Worm (Caenorhabditis elegans) whole organism, young adult: Measurements from ENCODE around the gene daam-1.

Experiments
- D2030.7 ChIP-seq: fragments of 200-800 bp; sonication (Bioruptor generic); IDR thresholded peaks from 2 replicates; pipeline ENCODE4 v1.3.6; 2022; ENCODE audit warnings: missing genetic modification reagents, missing genetic modification characterization, missing compliant biosample characterization
- F22D6.2 ChIP-seq: sonication (generic microtip); optimal IDR thresholded peaks from 2 replicates; lab custom pipeline; 2016; ENCODE audit warnings: mild to moderate bottlenecking, missing genetic modification characterization, missing compliant biosample characterization
- F37B4.10 ChIP-seq: fragments of 200-800 bp; sonication (Bioruptor generic); IDR thresholded peaks from 2 replicates; pipeline ENCODE4 v1.3.6; 2022; ENCODE audit warnings: missing genetic modification characterization, missing compliant biosample characterization
- F39B2.1 ChIP-seq: fragments of 200-800 bp; sonication (Bioruptor generic); IDR thresholded peaks from 2 replicates; pipeline ENCODE4 v1.3.6; 2022; ENCODE audit warnings: missing genetic modification reagents, missing genetic modification characterization, missing compliant biosample characterization
- F52B5.7 ChIP-seq: sonication (generic microtip); optimal IDR thresholded peaks from 2 replicates; lab custom pipeline; 2016; ENCODE audit warnings: mild to moderate bottlenecking, missing genetic modification characterization, missing compliant biosample characterization
- F55B11.4 ChIP-seq: sonication (generic microtip); optimal IDR thresholded peaks from 2 replicates; lab custom pipeline; 2016; ENCODE audit warnings: missing compliant biosample characterization, missing genetic modification characterization, borderline replicate concordance; ENCODE audit not compliant: insufficient read depth
- Y95B8A.8 ChIP-seq: fragments of 200-800 bp; sonication (Bioruptor generic); IDR thresholded peaks from 2 replicates; pipeline ENCODE4 v1.3.6; 2022; ENCODE audit warnings: missing genetic modification reagents, missing genetic modification characterization, missing compliant biosample characterization
- ZK185.1 ChIP-seq: sonication (generic microtip); optimal IDR thresholded peaks from 2 replicates; lab custom pipeline; 2016; ENCODE audit warnings: mild to moderate bottlenecking, missing genetic modification characterization, missing compliant biosample characterization; ENCODE audit not compliant: poor library complexity, severe bottlenecking
- aptf-2 ChIP-seq: fragments of 200-800 bp; sonication (Bioruptor generic); conservative IDR thresholded peaks from 2 replicates; pipeline ENCODE4 v1.3.6; 2022; ENCODE audit warnings: missing genetic modification reagents, missing genetic modification characterization, missing compliant biosample characterization
- aptf-3 ChIP-seq: fragments of 200-800 bp; sonication (Bioruptor generic); IDR thresholded peaks from 2 replicates; pipeline ENCODE4 v1.3.6; 2022; ENCODE audit warnings: missing genetic modification characterization, missing compliant biosample characterization
- athp-1 ChIP-seq: sonication (generic microtip); optimal IDR thresholded peaks from 2 replicates; lab custom pipeline; 2017; ENCODE audit warnings: mild to moderate bottlenecking, missing genetic modification characterization, missing compliant biosample characterization
- cebp-1 ChIP-seq, 2 experiments: fragments of 200-800 bp in 1 of 2; sonication (Bioruptor generic) in 1 of 2; sonication (generic microtip) in 1 of 2; IDR thresholded peaks in 1 of 2; optimal IDR thresholded peaks in 1 of 2; 2 replicates each; pipeline versions ENCODE4 v1.3.6 to Lab custom; 2017 to 2022; ENCODE audit warnings: missing compliant biosample characterization in 2 of 2, missing genetic modification characterization in 2 of 2, mild to moderate bottlenecking in 1 of 2, missing genetic modification reagents in 1 of 2, moderate library complexity in 1 of 2
- cebp-2 ChIP-seq: fragments of 200-800 bp; sonication (Bioruptor generic); IDR thresholded peaks from 2 replicates; pipeline ENCODE4 v1.3.6; 2022; ENCODE audit warnings: missing genetic modification characterization, missing compliant biosample characterization
- ceh-100 ChIP-seq: fragments of 200-800 bp; sonication (Bioruptor generic); IDR thresholded peaks from 2 replicates; pipeline ENCODE4 v1.3.6; 2022; ENCODE audit warnings: missing genetic modification reagents, missing genetic modification characterization, missing compliant biosample characterization
- ceh-58 ChIP-seq: fragments of 200-800 bp; sonication (Bioruptor generic); IDR thresholded peaks from 2 replicates; pipeline ENCODE4 v1.3.6; 2022; ENCODE audit warnings: missing genetic modification characterization, missing compliant biosample characterization
- die-1 ChIP-seq: sonication (generic microtip); optimal IDR thresholded peaks from 2 replicates; lab custom pipeline; 2016; ENCODE audit warnings: missing genotype, mild to moderate bottlenecking, missing genetic modification characterization, missing compliant biosample characterization
- dox-1 ChIP-seq: fragments of 200-800 bp; sonication (Bioruptor generic); IDR thresholded peaks from 2 replicates; pipeline ENCODE4 v1.3.6; 2022; ENCODE audit warnings: missing genetic modification reagents, missing genetic modification characterization, missing compliant biosample characterization
- dpl-1 ChIP-seq: fragments of 150-350 bp; optimal IDR thresholded peaks from 2 replicates; lab custom pipeline; 2014; ENCODE audit warnings: missing biosample characterization, missing genetic modification reagents, missing genetic modification characterization
- efl-1 ChIP-seq: fragments of 150-350 bp; optimal IDR thresholded peaks from 2 replicates; lab custom pipeline; 2014; ENCODE audit warnings: missing biosample characterization, missing genetic modification reagents, missing genetic modification characterization
- egl-18 ChIP-seq: fragments of 200-800 bp; sonication (Bioruptor generic); IDR thresholded peaks from 2 replicates; pipeline ENCODE4 v1.3.6; 2022; ENCODE audit warnings: missing genetic modification reagents, missing genetic modification characterization, missing compliant biosample characterization
- egrh-3 ChIP-seq: fragments of 200-800 bp; sonication (Bioruptor generic); IDR thresholded peaks from 2 replicates; pipeline ENCODE4 v1.3.6; 2022; ENCODE audit warnings: missing genetic modification reagents, missing genetic modification characterization, missing compliant biosample characterization
- fkh-3 ChIP-seq: sonication (generic microtip); optimal IDR thresholded peaks from 2 replicates; lab custom pipeline; 2016; ENCODE audit warnings: mild to moderate bottlenecking, missing genetic modification characterization, missing compliant biosample characterization
- hmg-20 ChIP-seq: fragments of 200-800 bp; sonication (Bioruptor generic); IDR thresholded peaks from 2 replicates; pipeline ENCODE4 v1.3.6; 2022; ENCODE audit warnings: missing genetic modification reagents, missing genetic modification characterization, missing compliant biosample characterization
- hrde-1 ChIP-seq: sonication (generic microtip); optimal IDR thresholded peaks from 2 replicates; lab custom pipeline; 2016; ENCODE audit warnings: missing genetic modification characterization, mild to moderate bottlenecking, missing compliant biosample characterization, moderate library complexity, missing genotype, missing genetic modification reagents, borderline replicate concordance
- lag-1 ChIP-seq: fragments of 200-800 bp; sonication (Bioruptor generic); IDR thresholded peaks from 2 replicates; pipeline ENCODE4 v1.3.6; 2022; ENCODE audit warnings: missing genetic modification reagents, missing genetic modification characterization, missing compliant biosample characterization
- let-526 ChIP-seq: fragments of 200-800 bp; sonication (Bioruptor generic); IDR thresholded peaks from 2 replicates; pipeline ENCODE4 v1.3.6; 2022; ENCODE audit warnings: missing genetic modification reagents, missing genetic modification characterization, missing compliant biosample characterization
- let-607 ChIP-seq, 2 experiments: fragments of 200-800 bp in 1 of 2; sonication (Bioruptor generic) in 1 of 2; sonication (generic microtip) in 1 of 2; optimal IDR thresholded peaks; 2 replicates each; lab custom pipeline; 2016 to 2018; ENCODE audit warnings: mild to moderate bottlenecking in 2 of 2, missing compliant biosample characterization in 2 of 2, missing genetic modification characterization in 2 of 2, moderate library complexity in 2 of 2, missing genotype in 1 of 2
- lin-26 ChIP-seq: fragments of 200-800 bp; sonication (Bioruptor generic); IDR thresholded peaks from 2 replicates; pipeline ENCODE4 v1.3.6; 2022; ENCODE audit warnings: missing genetic modification reagents, missing genetic modification characterization, missing compliant biosample characterization
- lin-54 ChIP-seq: fragments of 200-800 bp; sonication (Bioruptor generic); optimal IDR thresholded peaks from 2 replicates; lab custom pipeline; 2018; ENCODE audit warnings: mild to moderate bottlenecking, missing genetic modification characterization, missing compliant biosample characterization
- lir-1 ChIP-seq: fragments of 200-800 bp; sonication (Bioruptor generic); conservative IDR thresholded peaks from 2 replicates; pipeline ENCODE4 v1.3.6; 2022; ENCODE audit warnings: missing genetic modification reagents, missing genetic modification characterization, missing compliant biosample characterization
- madf-10 ChIP-seq: sonication (generic microtip); optimal IDR thresholded peaks from 2 replicates; lab custom pipeline; 2016; ENCODE audit warnings: mild to moderate bottlenecking, missing genetic modification characterization, missing compliant biosample characterization
- madf-8 ChIP-seq: fragments of 200-800 bp; sonication (Bioruptor generic); conservative IDR thresholded peaks from 2 replicates; pipeline ENCODE4 v1.3.6; 2022; ENCODE audit warnings: missing genetic modification reagents, missing genetic modification characterization, missing compliant biosample characterization
- mcd-1 ChIP-seq: fragments of 200-800 bp; sonication (Bioruptor generic); IDR thresholded peaks from 2 replicates; pipeline ENCODE4 v1.3.6; 2022; ENCODE audit warnings: missing genetic modification reagents, missing genetic modification characterization, missing compliant biosample characterization
- mes-4 ChIP-seq: sonication (generic microtip); optimal IDR thresholded peaks from 2 replicates; lab custom pipeline; 2016; ENCODE audit warnings: missing genotype, missing genetic modification characterization, missing compliant biosample characterization
- nfya-1 ChIP-seq: sonication (generic microtip); optimal IDR thresholded peaks from 2 replicates; lab custom pipeline; 2017; ENCODE audit warnings: antibody characterized with exemption, missing compliant biosample characterization, missing genetic modification characterization, borderline replicate concordance; ENCODE audit not compliant: insufficient read depth
- nfyb-1 ChIP-seq: fragments of 200-800 bp; sonication (Bioruptor generic); IDR thresholded peaks from 2 replicates; pipeline ENCODE4 v1.3.6; 2022; ENCODE audit warnings: missing genetic modification reagents, missing genetic modification characterization, missing compliant biosample characterization
- nhr-120 ChIP-seq: fragments of 200-800 bp; sonication (Bioruptor generic); IDR thresholded peaks from 2 replicates; pipeline ENCODE4 v1.3.6; 2022; ENCODE audit warnings: missing genetic modification characterization, missing compliant biosample characterization
- nhr-90 ChIP-seq: sonication (generic microtip); optimal IDR thresholded peaks from 2 replicates; lab custom pipeline; 2016; ENCODE audit warnings: missing genotype, mild to moderate bottlenecking, missing genetic modification characterization, missing compliant biosample characterization
- pha-4 ChIP-seq: fragments of 150-350 bp; sonication (generic microtip); optimal IDR thresholded peaks from 2 replicates; lab custom pipeline; 2014; ENCODE audit warnings: missing biosample characterization, missing genetic modification reagents, missing genetic modification characterization
- snpc-3.4 ChIP-seq: sonication (generic microtip); optimal IDR thresholded peaks from 2 replicates; lab custom pipeline; 2017; ENCODE audit warnings: missing genetic modification characterization, mild to moderate bottlenecking, missing compliant biosample characterization, antibody characterized with exemption, moderate library complexity, missing genotype, missing genetic modification reagents
- snpc-4 ChIP-seq, 5 experiments: fragments of 150-350 bp in 1 of 5; sonication (generic microtip) in 4 of 5; optimal IDR thresholded peaks; 2 replicates each; lab custom pipeline; 2014 to 2018; ENCODE audit warnings: missing genetic modification characterization in 5 of 5, missing biosample characterization in 3 of 5, antibody characterized with exemption in 2 of 5, mild to moderate bottlenecking in 2 of 5, missing compliant biosample characterization in 2 of 5, missing genotype in 2 of 5, moderate library complexity in 2 of 5, missing genetic modification reagents in 1 of 5
- tbp1 ChIP-seq: fragments of 200-800 bp; sonication (Bioruptor generic); optimal IDR thresholded peaks from 2 replicates; lab custom pipeline; 2018; ENCODE audit warnings: mild to moderate bottlenecking, missing genetic modification characterization, missing compliant biosample characterization
- tbx-9 ChIP-seq: sonication (generic microtip); optimal IDR thresholded peaks from 2 replicates; lab custom pipeline; 2016; ENCODE audit warnings: borderline replicate concordance, missing genetic modification characterization, inconsistent platforms, missing compliant biosample characterization
- tlf-1 ChIP-seq: fragments of 200-800 bp; sonication (Bioruptor generic); optimal IDR thresholded peaks from 2 replicates; lab custom pipeline; 2018; ENCODE audit warnings: mild to moderate bottlenecking, missing genetic modification characterization, missing compliant biosample characterization
- ztf-22 ChIP-seq: fragments of 200-800 bp; sonication (Bioruptor generic); optimal IDR thresholded peaks from 2 replicates; lab custom pipeline; 2018; ENCODE audit warnings: mild to moderate bottlenecking, missing genetic modification characterization, moderate library complexity, missing compliant biosample characterization
- ztf-25 ChIP-seq: fragments of 200-800 bp; sonication (Bioruptor generic); IDR thresholded peaks from 2 replicates; pipeline ENCODE4 v1.3.6; 2022; ENCODE audit warnings: missing genetic modification reagents, missing genetic modification characterization, missing compliant biosample characterization

daam-1 gene

DNA sequence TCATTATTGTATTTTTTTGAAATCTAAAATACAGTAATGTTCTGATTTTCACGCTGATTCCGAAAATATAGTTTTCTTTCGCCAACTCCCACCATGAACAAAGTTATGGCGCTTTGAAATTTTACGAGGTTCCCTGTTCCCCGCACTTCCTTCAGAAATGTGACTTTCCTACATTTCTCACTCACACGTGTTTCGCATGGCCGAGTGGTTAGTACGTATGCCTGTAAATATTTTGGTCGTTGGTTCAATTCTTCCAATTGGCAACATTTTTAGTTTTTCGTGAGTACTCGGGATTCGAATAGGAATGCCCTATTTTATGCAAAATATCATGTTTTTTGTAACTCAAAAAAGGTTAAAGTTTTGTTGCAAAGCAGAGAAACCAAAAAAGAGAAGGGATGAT lies 30.3 kb downstream of the daam-1 start (continued):
- no peak for TF ChIP-seq egrh-3 (GFP tag; lab: Robert Waterston, UW)
- 0 out of 2 replicates have a peak, but pooled peaks have one; percentile 11 for TF ChIP-seq lir-1 (GFP tag; lab: Robert Waterston, UW)
- TF ChIP-seq ceh-100 (GFP tag; lab: Robert Waterston, UW): no peak
- peak; percentile 69 for TF ChIP-seq athp-1
- peak; percentile 37 for TF ChIP-seq mes-4 (tag; lab: Kevin White, UChicago)
- peak; percentile 54 for TF ChIP-seq let-607 (tag; optimal IDR thresholded peaks at IDR 0.05; lab: Kevin White, UChicago)
- TF ChIP-seq snpc-3.4 (tag; lab: Kevin White, UChicago): peak; percentile 78
- TF ChIP-seq F22D6.2: no peak
- 0 out of 2 replicates have a peak, but pooled peaks have one; percentile 21 for TF ChIP-seq madf-8 (GFP tag; lab: Robert Waterston, UW)
- peak; percentile 6 for TF ChIP-seq hrde-1 (tag; lab: Kevin White, UChicago)
- no peak for TF ChIP-seq F55B11.4 (tag; lab: Kevin White, UChicago)
- TF ChIP-seq ztf-25 (GFP tag; lab: Robert Waterston, UW): peak; percentile 85
- peak; percentile 14 for TF ChIP-seq efl-1 (GFP tag; lab: Kevin White, UChicago)
- peak; percentile 58 for TF ChIP-seq snpc-4 (GFP tag; optimal IDR thresholded peaks at IDR 0.05; lab: Kevin White, UChicago)
- peak in 2 of 4 experiments; percentile 38 to 80 for TF ChIP-seq snpc-4 (tag; optimal IDR thresholded peaks at IDR 0.05; lab: Kevin White, UChicago)
- TF ChIP-seq let-526 (GFP tag; lab: Robert Waterston, UW): peak; percentile 67; the same call in 1 of the 2 replicates
- peak; percentile 61 for TF ChIP-seq madf-10 (tag; lab: Kevin White, UChicago)
- peak; percentile 96 for TF ChIP-seq lin-26 (GFP tag; lab: Robert Waterston, UW)
- TF ChIP-seq ceh-58: no peak
- no peak for TF ChIP-seq aptf-2 (GFP tag; lab: Robert Waterston, UW)
- TF ChIP-seq tbx-9 (tag; lab: Kevin White, UChicago): no peak
- TF ChIP-seq tlf-1: peak; percentile 22
- 0 out of 2 replicates have a peak, but pooled peaks have one; percentile 22 for TF ChIP-seq hmg-20 (GFP tag; lab: Robert Waterston, UW)
- peak; percentile 70; the same call in 1 of the 2 replicates for TF ChIP-seq dox-1 (GFP tag; lab: Robert Waterston, UW)
- peak; percentile 78 for TF ChIP-seq F52B5.7 (tag; lab: Kevin White, UChicago)
- no peak for TF ChIP-seq pha-4 (tag; lab: Kevin White, UChicago)
- TF ChIP-seq tbp1 (GFP tag; lab: Kevin White, UChicago): peak; percentile 98
- TF ChIP-seq nhr-120: 0 out of 2 replicates have a peak, but pooled peaks have one; percentile 24
- TF ChIP-seq ZK185.1: peak; percentile 71
- peak; percentile 89; the same call in 1 of the 2 replicates for TF ChIP-seq nfyb-1
- TF ChIP-seq cebp-1 (GFP tag; IDR thresholded peaks at IDR 0.05; lab: Robert Waterston, UW): no peak
- TF ChIP-seq cebp-1 (tag; optimal IDR thresholded peaks at IDR 0.05; lab: Kevin White, UChicago): no peak
- peak; percentile 65 for TF ChIP-seq D2030.7 (GFP tag; lab: Robert Waterston, UW)
- TF ChIP-seq F39B2.1 (GFP tag; lab: Robert Waterston, UW): no peak
- TF ChIP-seq F37B4.10 (GFP tag; lab: Robert Waterston, UW): no peak
- peak; percentile 59 for TF ChIP-seq lin-54 (GFP tag; lab: Kevin White, UChicago)
- TF ChIP-seq die-1 (tag; lab: Kevin White, UChicago): peak; percentile 83
- TF ChIP-seq nfya-1 (tag; lab: Kevin White, UChicago): no peak
- TF ChIP-seq dpl-1 (GFP tag; lab: Kevin White, UChicago): no peak
- TF ChIP-seq cebp-2 (GFP tag; lab: Robert Waterston, UW): 0 out of 2 replicates have a peak, but pooled peaks have one; percentile 42
- no peak for TF ChIP-seq ztf-22 (GFP tag; lab: Kevin White, UChicago)
- TF ChIP-seq mcd-1 (GFP tag; lab: Robert Waterston, UW): no peak; the same call in 1 of the 2 replicates
- TF ChIP-seq nhr-90 (tag; lab: Kevin White, UChicago): peak; percentile 57
- TF ChIP-seq lag-1: no peak
- no peak for TF ChIP-seq aptf-3
- TF ChIP-seq fkh-3: peak; percentile 79
- TF ChIP-seq egl-18: no peak
- TF ChIP-seq Y95B8A.8 (GFP tag; lab: Robert Waterston, UW): no peak
